Worm (Caenorhabditis elegans): ENCODE data around the gene grl-1.

DNA sequence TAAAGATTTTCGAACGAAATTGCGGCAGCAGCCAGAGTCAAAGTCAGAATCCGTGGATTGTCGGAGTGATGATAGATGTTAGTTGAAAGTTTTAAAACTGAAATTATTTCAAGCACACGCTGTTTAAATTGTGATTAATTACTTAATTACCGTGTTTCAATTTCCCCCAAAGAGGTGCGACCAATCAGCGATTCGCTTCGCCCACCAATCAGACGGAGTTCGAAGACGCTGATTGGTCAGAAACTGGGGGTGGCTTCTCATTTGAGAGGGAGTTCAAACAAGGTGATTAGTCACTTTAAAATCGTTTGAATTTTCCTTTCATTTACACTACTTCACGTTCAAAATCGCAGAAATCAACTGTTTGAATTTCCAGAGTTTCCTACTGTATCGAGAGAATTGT, 34.2 kb downstream of the grl-1 start:
- TF ChIP-seq B0261.1 (tag; optimal IDR thresholded peaks at IDR 0.05): no peak
- TF ChIP-seq ama-1 (optimal IDR thresholded peaks at IDR 0.05): no peak
- no peak for TF ChIP-seq ama-1 (GFP tag; optimal IDR thresholded peaks at IDR 0.05)
- TF ChIP-seq nfya-1 (tag; optimal IDR thresholded peaks at IDR 0.05; ENCODE audit: borderline replicate concordance, insufficient read depth): no peak
- TF ChIP-seq lir-1 (GFP tag; conservative IDR thresholded peaks at IDR 0.05): no peak
- TF ChIP-seq attf-3 (GFP tag; conservative IDR thresholded peaks at IDR 0.05): no peak
- TF ChIP-seq madf-3 (GFP tag; IDR thresholded peaks at IDR 0.05): no peak
- no peak for TF ChIP-seq F22D6.2 (tag; optimal IDR thresholded peaks at IDR 0.05)
- no peak for TF ChIP-seq pha-4 (tag; optimal IDR thresholded peaks at IDR 0.05)

Measured in whole organism, young adult.